Worm (Caenorhabditis elegans) whole organism, late embryonic: ENCODE measurements around the gene C49C3.20.
A peak's percentile ranks its signal among the peaks of the same experiment; 100 is the strongest.

Experiments
- ama-1 ChIP-seq: fragments of 150-350 bp; optimal IDR thresholded peaks from 2 replicates; lab custom pipeline; 2014
- ceh-30 ChIP-seq: fragments of 150-350 bp; optimal IDR thresholded peaks from 2 replicates; lab custom pipeline; 2014; ENCODE audit warnings: missing biosample characterization, missing genetic modification characterization
- ceh-31 ChIP-seq: sonication (generic microtip); optimal IDR thresholded peaks from 2 replicates; lab custom pipeline; 2016; ENCODE audit warnings: missing genetic modification characterization, missing compliant biosample characterization
- fkh-10 ChIP-seq: fragments of 150-350 bp; optimal IDR thresholded peaks from 2 replicates; lab custom pipeline; 2014; ENCODE audit warnings: missing biosample characterization, missing genetic modification reagents, missing genetic modification characterization
- unc-86 ChIP-seq: sonication (generic microtip); optimal IDR thresholded peaks from 2 replicates; lab custom pipeline; 2016; ENCODE audit warnings: missing genetic modification characterization, missing compliant biosample characterization
- zip-5 ChIP-seq: sonication (generic microtip); optimal IDR thresholded peaks from 2 replicates; lab custom pipeline; 2016; ENCODE audit warnings: missing genetic modification characterization, missing compliant biosample characterization

ce11 chrIV:17278363-17278762 is 37.9 kb downstream of the C49C3.20 start:
- peak; percentile 6 for TF ChIP-seq ceh-30 (tag; lab: Kevin White, UChicago)
- TF ChIP-seq ceh-31 (tag; lab: Kevin White, UChicago): peak; percentile 95
- TF ChIP-seq ama-1 (lab: Kevin White, UChicago): no peak
- TF ChIP-seq fkh-10 (GFP tag; lab: Kevin White, UChicago): no peak
- TF ChIP-seq unc-86 (tag; lab: Kevin White, UChicago): peak; percentile 92
- TF ChIP-seq zip-5 (tag; lab: Kevin White, UChicago): no peak
